Worm (Caenorhabditis elegans): Measurements from ENCODE around the gene Y39A3B.1.

DNA sequence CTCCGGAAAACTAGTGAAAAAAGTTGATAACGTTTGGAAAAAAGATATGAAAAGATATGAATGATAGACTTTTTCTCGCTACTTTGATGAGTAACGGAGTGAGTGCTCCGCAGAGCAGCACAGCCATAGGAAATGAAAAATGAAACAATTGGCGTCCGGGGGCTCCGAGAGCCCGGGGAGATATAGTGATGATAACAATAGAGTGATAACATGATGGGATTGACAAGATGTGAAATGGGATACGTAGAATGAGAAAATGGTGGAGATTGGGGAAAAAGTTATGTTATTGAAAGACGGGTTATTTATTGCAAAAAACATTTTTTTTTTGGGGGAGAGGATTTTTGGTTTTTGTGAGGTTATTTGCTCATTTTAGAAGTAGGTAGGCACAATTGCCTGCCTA, 21.7 kb downstream of the Y39A3B.1 start:
- TF ChIP-seq zag-1 (tag; optimal IDR thresholded peaks at IDR 0.05): no peak
- TF ChIP-seq nhr-25 (tag; optimal IDR thresholded peaks at IDR 0.05): no peak
- no peak for TF ChIP-seq jun-1 (tag; optimal IDR thresholded peaks at IDR 0.05)
- TF ChIP-seq lin-39 (tag; optimal IDR thresholded peaks at IDR 0.05): no peak
- no peak for TF ChIP-seq snpc-4 (tag; optimal IDR thresholded peaks at IDR 0.05)
- no peak for TF ChIP-seq elt-1 (tag; optimal IDR thresholded peaks at IDR 0.05)
- no peak for TF ChIP-seq skn-1 (tag; optimal IDR thresholded peaks at IDR 0.05)
- no peak for TF ChIP-seq elt-2 (tag; optimal IDR thresholded peaks at IDR 0.05)
- no peak for TF ChIP-seq pha-4 (tag; optimal IDR thresholded peaks at IDR 0.05)
- TF ChIP-seq mdl-1 (tag; optimal IDR thresholded peaks at IDR 0.05): no peak
- no peak for TF ChIP-seq nhr-28 (tag; optimal IDR thresholded peaks at IDR 0.05)
